Worm (Caenorhabditis elegans) whole organism, L3 larva: ENCODE measurements around the gene hrpk-2.

ENCODE experiments used
- ama-1 ChIP-seq: fragments of 150-350 bp; optimal IDR thresholded peaks from 2 replicates; lab custom pipeline; 2018
- ceh-82 ChIP-seq: fragments of 150-350 bp; optimal IDR thresholded peaks from 2 replicates; lab custom pipeline; 2014; ENCODE audit warnings: missing biosample characterization, missing genetic modification characterization
- daf-12 ChIP-seq: fragments of 150-350 bp; optimal IDR thresholded peaks from 2 replicates; lab custom pipeline; 2014; ENCODE audit warnings: missing biosample characterization, missing genetic modification reagents, missing genetic modification characterization
- elt-1 ChIP-seq: fragments of 150-350 bp; optimal IDR thresholded peaks from 2 replicates; lab custom pipeline; 2014; ENCODE audit warnings: missing biosample characterization, missing genetic modification characterization
- fkh-10 ChIP-seq: sonication (generic microtip); optimal IDR thresholded peaks from 2 replicates; lab custom pipeline; 2017; ENCODE audit warnings: missing biosample characterization, missing genetic modification reagents, missing genetic modification characterization
- fos-1 ChIP-seq: fragments of 150-350 bp; optimal IDR thresholded peaks from 2 replicates; lab custom pipeline; 2014; ENCODE audit warnings: missing biosample characterization, missing genetic modification characterization
- nhr-237 ChIP-seq: fragments of 150-350 bp; optimal IDR thresholded peaks from 2 replicates; lab custom pipeline; 2014; ENCODE audit warnings: missing biosample characterization, missing genetic modification characterization
- nhr-25 ChIP-seq: sonication (generic microtip); optimal IDR thresholded peaks from 2 replicates; lab custom pipeline; 2017; ENCODE audit warnings: missing biosample characterization, missing genetic modification characterization
- nhr-77 ChIP-seq: fragments of 150-350 bp; optimal IDR thresholded peaks from 2 replicates; lab custom pipeline; 2014; ENCODE audit warnings: missing biosample characterization, missing genetic modification characterization
- pqm-1 ChIP-seq: fragments of 150-350 bp; optimal IDR thresholded peaks from 2 replicates; lab custom pipeline; 2017; ENCODE audit warnings: missing biosample characterization, missing genetic modification characterization, inconsistent platforms
- unc-39 ChIP-seq: sonication (generic microtip); optimal IDR thresholded peaks from 4 replicates; lab custom pipeline; 2017; ENCODE audit warnings: missing biosample characterization, missing genetic modification characterization
- zag-1 ChIP-seq: fragments of 150-350 bp; optimal IDR thresholded peaks from 2 replicates; lab custom pipeline; 2014; ENCODE audit warnings: missing biosample characterization, missing genetic modification characterization
- ztf-4 ChIP-seq: fragments of 150-350 bp; optimal IDR thresholded peaks from 2 replicates; lab custom pipeline; 2014; ENCODE audit warnings: missing biosample characterization, missing genetic modification characterization

DNA sequence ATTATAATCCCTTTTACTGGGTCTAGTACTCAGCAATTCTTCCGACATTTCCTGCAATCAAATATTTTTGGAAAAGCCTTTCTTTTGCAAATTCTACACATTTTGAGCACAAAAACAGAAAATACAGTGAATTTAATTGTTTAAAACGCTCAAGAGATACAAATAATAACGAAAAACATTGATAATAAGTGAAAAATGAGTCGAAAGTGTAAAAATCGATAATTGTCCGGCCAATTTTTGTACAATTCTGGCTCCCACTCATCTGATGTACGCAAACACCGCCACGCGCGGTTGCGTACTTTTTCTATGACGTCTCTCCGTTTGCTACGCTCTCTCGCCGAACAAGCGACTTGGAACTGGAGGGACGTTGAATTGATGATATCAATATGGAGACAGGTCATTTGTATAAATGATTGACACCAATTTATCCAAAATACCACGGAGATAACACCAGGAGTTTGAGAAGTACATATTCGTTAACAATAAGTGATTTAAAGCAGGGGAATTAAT, 34.0 kb downstream of the hrpk-2 start, which contains the start of gene lin-36:
- peak; percentile 90 for TF ChIP-seq nhr-25 (tag; lab: Kevin White, UChicago)
- no peak for TF ChIP-seq ama-1 (lab: Kevin White, UChicago)
- no peak for TF ChIP-seq daf-12 (tag; lab: Kevin White, UChicago)
- TF ChIP-seq zag-1 (tag; lab: Kevin White, UChicago): no peak
- no peak for TF ChIP-seq ceh-82 (tag; lab: Kevin White, UChicago)
- TF ChIP-seq elt-1 (tag; lab: Kevin White, UChicago): no peak
- no peak for TF ChIP-seq nhr-237 (tag; lab: Kevin White, UChicago)
- TF ChIP-seq fkh-10 (GFP tag; lab: Kevin White, UChicago): no peak
- TF ChIP-seq fos-1 (tag; lab: Kevin White, UChicago): no peak
- no peak for TF ChIP-seq unc-39 (tag; lab: Kevin White, UChicago)
- TF ChIP-seq nhr-77 (tag; lab: Kevin White, UChicago): no peak
- no peak for TF ChIP-seq ztf-4 (tag; lab: Kevin White, UChicago)
- TF ChIP-seq pqm-1: peak; percentile 7
